Worm (Caenorhabditis elegans): Measurements from ENCODE around the gene M01H9.4.

The M01H9.4 gene

DNA sequence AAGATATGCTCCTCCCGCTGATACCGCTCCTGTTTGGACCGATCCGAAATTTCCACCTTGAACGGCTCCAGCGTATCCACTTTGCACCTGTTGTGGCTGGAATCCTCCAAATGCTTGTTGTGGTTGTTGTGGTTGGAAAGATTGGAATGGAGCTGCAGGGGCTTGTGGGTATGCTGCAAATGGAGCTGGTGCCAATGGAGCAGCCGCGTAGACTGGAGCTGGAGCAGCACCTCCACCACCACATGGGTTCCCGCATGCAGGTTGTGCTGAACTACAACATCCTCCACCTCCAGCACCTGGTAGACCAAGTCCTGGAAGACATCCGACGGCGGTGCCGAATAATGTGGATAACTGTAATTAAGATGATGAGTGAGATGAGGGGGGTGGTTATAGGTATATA lies 40.8 kb upstream of the M01H9.4 start:
- TF ChIP-seq T26A8.4 (GFP tag; IDR thresholded peaks at IDR 0.05) (peak; percentile 47; the same call in 1 of the 2 replicates), egl-43 (GFP tag; IDR thresholded peaks at IDR 0.05) (0 out of 2 replicates have a peak, but pooled peaks have one; percentile 11), hif-1 (tag; optimal IDR thresholded peaks at IDR 0.05) (no peak), mes-2 (tag; optimal IDR thresholded peaks at IDR 0.05; ENCODE audit: poor library complexity, severe bottlenecking) (no peak), set-16 (GFP tag; IDR thresholded peaks at IDR 0.05) (peak; percentile 68)

DNA sequence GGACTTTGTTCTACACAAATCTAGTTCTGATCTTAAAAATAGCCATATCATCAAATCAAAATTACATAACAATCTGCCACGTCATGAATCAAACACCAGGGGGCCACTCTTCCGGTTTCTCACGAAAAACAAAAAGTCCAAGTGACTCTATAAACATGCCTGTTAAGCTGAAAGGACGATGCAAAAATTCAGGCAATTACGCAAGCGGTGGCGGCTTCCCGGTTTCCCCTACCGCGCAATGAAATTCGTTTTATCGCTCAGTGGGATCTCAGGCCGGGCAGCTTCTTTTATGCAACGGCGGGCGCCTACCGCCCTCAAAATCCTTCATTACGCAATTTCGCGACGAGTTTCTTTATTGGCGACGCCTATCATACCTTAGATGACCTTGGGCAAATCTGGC lies 37.0 kb upstream of the M01H9.4 start:
- TF ChIP-seq mep-1 (tag; optimal IDR thresholded peaks at IDR 0.05) (no peak), nhr-10 (tag; optimal IDR thresholded peaks at IDR 0.05) (no peak), lir-3 (tag; optimal IDR thresholded peaks at IDR 0.05) (no peak), egl-43 (GFP tag; IDR thresholded peaks at IDR 0.05) (no peak), set-16 (GFP tag; IDR thresholded peaks at IDR 0.05) (no peak), zip-2 (tag; optimal IDR thresholded peaks at IDR 0.05) (no peak), rbr-2 (tag; optimal IDR thresholded peaks at IDR 0.05) (no peak), unc-39 (tag; optimal IDR thresholded peaks at IDR 0.05) (no peak), snpc-4 (tag; optimal IDR thresholded peaks at IDR 0.05) (no peak), zip-11 (GFP tag; IDR thresholded peaks at IDR 0.05) (no peak), T26A8.4 (GFP tag; IDR thresholded peaks at IDR 0.05) (peak; percentile 20; the same call in 1 of the 2 replicates), hlh-30 (tag; optimal IDR thresholded peaks at IDR 0.05; ENCODE audit: insufficient read depth) (no peak), nhr-48 (tag; optimal IDR thresholded peaks at IDR 0.05) (no peak), nhr-11 (tag; optimal IDR thresholded peaks at IDR 0.05) (no peak), egl-27 (tag; optimal IDR thresholded peaks at IDR 0.05) (no peak), spr-3 (GFP tag; optimal IDR thresholded peaks at IDR 0.05) (no peak), php-3 (GFP tag; IDR thresholded peaks at IDR 0.05) (no peak), ama-1 (optimal IDR thresholded peaks at IDR 0.05) (peak; percentile 63), nhr-102 (tag; optimal IDR thresholded peaks at IDR 0.05) (peak; percentile 18), T20F7.1 (GFP tag; optimal IDR thresholded peaks at IDR 0.05) (no peak), zfp-2 (tag; optimal IDR thresholded peaks at IDR 0.05) (no peak), F37D6.2 (tag; optimal IDR thresholded peaks at IDR 0.05) (no peak), lin-1 (GFP tag; IDR thresholded peaks at IDR 0.05) (no peak), ceh-32 (tag; optimal IDR thresholded peaks at IDR 0.05; ENCODE audit: poor library complexity) (no peak), arid-1 (GFP tag; conservative IDR thresholded peaks at IDR 0.05) (0 out of 2 replicates have a peak, but pooled peaks have one; percentile 14), ces-1 (GFP tag; optimal IDR thresholded peaks at IDR 0.05) (no peak), lin-29 (GFP tag; IDR thresholded peaks at IDR 0.05) (0 out of 2 replicates have a peak, but pooled peaks have one; percentile 22), F44E2.7 (GFP tag; IDR thresholded peaks at IDR 0.05) (no peak), gei-8 (GFP tag; optimal IDR thresholded peaks at IDR 0.05) (no peak), cey-2 (tag; optimal IDR thresholded peaks at IDR 0.05; ENCODE audit: borderline replicate concordance, insufficient read depth) (no peak), nhr-76 (tag; optimal IDR thresholded peaks at IDR 0.05) (no peak), pha-4 (GFP tag; IDR thresholded peaks at IDR 0.05) (no peak), pha-4 (tag; optimal IDR thresholded peaks at IDR 0.05) (no peak), Y48G9A.11 (GFP tag; IDR thresholded peaks at IDR 0.05) (no peak), attf-4 (tag; optimal IDR thresholded peaks at IDR 0.05) (no peak), lin-39 (tag; optimal IDR thresholded peaks at IDR 0.05) (no peak), hif-1 (tag; optimal IDR thresholded peaks at IDR 0.05) (no peak), daf-19 (GFP tag; conservative IDR thresholded peaks at IDR 0.05) (no peak), lin-38 (GFP tag; IDR thresholded peaks at IDR 0.05) (no peak)

DNA sequence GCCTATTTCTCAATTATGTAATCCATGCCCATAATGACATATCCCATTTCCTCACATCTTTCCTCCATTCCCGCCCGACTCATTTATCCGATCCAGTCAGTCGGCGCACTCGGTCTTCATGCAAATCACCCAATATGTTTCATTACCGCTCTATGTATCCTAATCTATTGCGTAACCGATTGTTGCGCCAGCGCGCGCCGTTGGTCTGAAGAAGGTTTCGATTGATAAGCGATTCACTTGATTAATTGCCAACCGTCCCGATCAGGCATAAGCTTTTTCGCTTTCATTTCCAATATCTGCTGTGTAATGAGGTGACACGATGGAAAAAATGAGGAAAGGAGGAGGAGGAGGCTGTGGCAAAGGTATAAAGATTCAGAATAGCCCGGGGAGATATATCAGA lies 35.4 kb upstream of the M01H9.4 start:
- TF ChIP-seq ceh-44 (GFP tag; IDR thresholded peaks at IDR 0.05) (no peak), nhr-28 (tag; optimal IDR thresholded peaks at IDR 0.05) (peak; percentile 5), mxl-3 (GFP tag; optimal IDR thresholded peaks at IDR 0.05) (peak; percentile 39)
